Worm (Caenorhabditis elegans) whole organism, L2 larva: ENCODE results near the gene Y6G8.15.

ENCODE experiments used
- nhr-25 ChIP-seq: fragments of 150-350 bp; sonication (generic microtip); optimal IDR thresholded peaks from 3 replicates; lab custom pipeline; 2014; ENCODE audit warnings: missing biosample characterization, missing genetic modification characterization

Gene Y6G8.15

DNA sequence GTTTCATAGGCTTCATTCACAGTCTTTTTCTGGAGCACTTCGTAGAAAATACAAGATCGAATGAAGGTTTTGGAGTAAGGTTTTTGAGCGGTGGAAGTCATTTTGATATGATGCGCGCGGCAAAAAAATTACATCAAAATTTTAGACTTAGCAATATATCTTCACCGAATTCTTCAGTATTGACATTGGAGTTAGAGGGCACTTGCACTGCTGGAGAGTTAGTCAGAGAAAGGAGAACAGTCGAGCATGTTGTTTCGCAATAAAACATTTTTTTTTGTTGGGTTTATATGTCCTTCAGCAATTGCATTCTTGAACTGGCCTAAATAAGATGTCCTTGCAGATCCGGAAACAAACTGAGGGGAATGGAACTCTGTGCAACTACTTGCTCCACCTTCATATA, 44.5 kb downstream of the Y6G8.15 start, which contains the start of gene fbxa-171:
Gene fbxa-171, minus strand, starts transcription at position 101 of the 400 bp plus-strand sequence.
- no peak for TF ChIP-seq nhr-25 (tag; lab: Kevin White, UChicago)
- TF ChIP-seq, all 48 proteins: peak for 0
